Worm (Caenorhabditis elegans) whole organism, L3 larva: ENCODE measurements around the gene twk-7.

Source experiments
- ZK546.5 ChIP-seq: sonication (generic microtip); optimal IDR thresholded peaks from 2 replicates; lab custom pipeline; 2017; ENCODE audit warnings: missing biosample characterization, missing genetic modification characterization
- fos-1 ChIP-seq: fragments of 150-350 bp; optimal IDR thresholded peaks from 2 replicates; lab custom pipeline; 2014; ENCODE audit warnings: missing biosample characterization, missing genetic modification characterization
- lin-39 ChIP-seq: fragments of 150-350 bp; optimal IDR thresholded peaks from 2 replicates; lab custom pipeline; 2018; ENCODE audit warnings: missing biosample characterization, missing genetic modification reagents, missing genetic modification characterization
- nfya-1 ChIP-seq: sonication (generic microtip); optimal IDR thresholded peaks from 2 replicates; lab custom pipeline; 2017; ENCODE audit warnings: missing genetic modification characterization, mild to moderate bottlenecking, missing compliant biosample characterization, antibody characterized with exemption, moderate library complexity; ENCODE audit not compliant: insufficient read depth
- nhr-77 ChIP-seq: fragments of 150-350 bp; optimal IDR thresholded peaks from 2 replicates; lab custom pipeline; 2014; ENCODE audit warnings: missing biosample characterization, missing genetic modification characterization
- snpc-4 ChIP-seq: fragments of 150-350 bp; optimal IDR thresholded peaks from 2 replicates; lab custom pipeline; 2014; ENCODE audit warnings: missing biosample characterization, missing genetic modification characterization
- ztf-4 ChIP-seq: fragments of 150-350 bp; optimal IDR thresholded peaks from 2 replicates; lab custom pipeline; 2014; ENCODE audit warnings: missing biosample characterization, missing genetic modification characterization

ce11 chrIII:8590882-8591281 is 52.7 kb downstream of the twk-7 start, which contains the start of gene fipr-16:
- no peak for TF ChIP-seq ZK546.5 (tag; lab: Kevin White, UChicago)
- TF ChIP-seq snpc-4 (tag; lab: Kevin White, UChicago) = no peak
- TF ChIP-seq fos-1 = no peak
- no peak for TF ChIP-seq ztf-4
- TF ChIP-seq lin-39 = no peak
- no peak for TF ChIP-seq nhr-77 (tag; lab: Kevin White, UChicago)
- TF ChIP-seq nfya-1 = no peak
